Worm (Caenorhabditis elegans) whole organism, L4 larva: ENCODE results near the gene msp-38.

ENCODE experiments used
- D1046.2 ChIP-seq: fragments of 200-800 bp; sonication (Bioruptor generic); IDR thresholded peaks from 2 replicates; pipeline ENCODE4 v1.3.6; 2022; ENCODE audit warnings: missing genetic modification characterization, missing compliant biosample characterization
- daf-16 ChIP-seq, 3 experiments: sonication (generic microtip); optimal IDR thresholded peaks; 2 replicates each; lab custom pipeline; 2016 to 2017; ENCODE audit warnings: missing genetic modification characterization in 3 of 3, missing genetic modification reagents in 3 of 3, mild to moderate bottlenecking in 2 of 3, missing compliant biosample characterization in 2 of 3, missing biosample characterization in 1 of 3, moderate library complexity in 1 of 3
- egl-43 ChIP-seq: fragments of 200-800 bp; sonication (Bioruptor generic); IDR thresholded peaks from 2 replicates; pipeline ENCODE4 v1.3.6; 2022; ENCODE audit warnings: missing genetic modification reagents, missing genetic modification characterization, missing compliant biosample characterization
- fkh-10 ChIP-seq: fragments of 150-350 bp; optimal IDR thresholded peaks from 2 replicates; lab custom pipeline; 2014; ENCODE audit warnings: missing biosample characterization, missing genetic modification reagents, missing genetic modification characterization
- nhr-6 ChIP-seq: fragments of 150-350 bp; optimal IDR thresholded peaks from 2 replicates; lab custom pipeline; 2014; ENCODE audit warnings: missing biosample characterization, missing genetic modification characterization
- ztf-7 ChIP-seq: fragments of 150-350 bp; optimal IDR thresholded peaks from 2 replicates; lab custom pipeline; 2014; ENCODE audit warnings: missing biosample characterization, missing genetic modification characterization

Gene msp-38

ce11 chrIV:10096881-10097280 lies 46.7 kb downstream of the msp-38 start, which contains the start of gene dis-3 (continued):
- no peak for TF ChIP-seq D1046.2

ce11 chrIV:10095171-10095570 lies 48.4 kb downstream of the msp-38 start, which contains the start of the genes C04G2.5 and msp-36:
Gene C04G2.5, minus strand, starts transcription at chrIV:10095271.
Gene msp-36, plus strand, starts transcription at chrIV:10095433.
- TF ChIP-seq egl-43 (GFP tag; lab: Robert Waterston, UW): 0 out of 2 replicates have a peak, but pooled peaks have one; percentile 30
- no peak for TF ChIP-seq daf-16 (GFP tag; optimal IDR thresholded peaks at IDR 0.05; lab: Kevin White, UChicago)
- no peak for TF ChIP-seq daf-16 (tag; optimal IDR thresholded peaks at IDR 0.05; lab: Kevin White, UChicago)
- TF ChIP-seq fkh-10 (GFP tag; lab: Kevin White, UChicago): no peak
- TF ChIP-seq nhr-6 (tag; lab: Kevin White, UChicago): no peak
- TF ChIP-seq ztf-7 (tag; lab: Kevin White, UChicago): no peak
